Worm (Caenorhabditis elegans) whole organism, L4 larva: ENCODE data around the gene pgap-3.

Experiments
- F49E8.2 ChIP-seq: sonication (generic microtip); optimal IDR thresholded peaks from 2 replicates; lab custom pipeline; 2016; ENCODE audit warnings: missing compliant biosample characterization, mild to moderate bottlenecking, missing genetic modification characterization, borderline replicate concordance
- Y48G9A.11 ChIP-seq: fragments of 200-800 bp; sonication (Bioruptor generic); IDR thresholded peaks from 2 replicates; pipeline ENCODE4 v1.3.6; 2022; ENCODE audit warnings: missing genetic modification reagents, missing genetic modification characterization, missing compliant biosample characterization
- Y5F2A.4 ChIP-seq: fragments of 200-800 bp; sonication (Bioruptor generic); optimal IDR thresholded peaks from 2 replicates; lab custom pipeline; 2018; ENCODE audit warnings: mild to moderate bottlenecking, missing genetic modification characterization, missing compliant biosample characterization
- aly-2 ChIP-seq: sonication (generic microtip); optimal IDR thresholded peaks from 2 replicates; lab custom pipeline; 2018; ENCODE audit warnings: missing biosample characterization, missing genetic modification characterization
- ceh-44 ChIP-seq: fragments of 200-800 bp; sonication (Bioruptor generic); IDR thresholded peaks from 2 replicates; pipeline ENCODE4 v1.3.6; 2022; ENCODE audit warnings: missing genetic modification reagents, missing genetic modification characterization, missing compliant biosample characterization
- daf-16 ChIP-seq, 3 experiments: sonication (generic microtip); optimal IDR thresholded peaks; 2 replicates each; lab custom pipeline; 2016 to 2017; ENCODE audit warnings: missing genetic modification characterization in 3 of 3, missing genetic modification reagents in 3 of 3, mild to moderate bottlenecking in 2 of 3, missing compliant biosample characterization in 2 of 3, missing biosample characterization in 1 of 3, moderate library complexity in 1 of 3
- daf-19 ChIP-seq: fragments of 200-800 bp; sonication (Bioruptor generic); conservative IDR thresholded peaks from 2 replicates; pipeline ENCODE4 v1.3.6; 2022; ENCODE audit warnings: missing genetic modification characterization, missing compliant biosample characterization
- dmd-9 ChIP-seq: fragments of 200-800 bp; sonication (Bioruptor generic); IDR thresholded peaks from 2 replicates; pipeline ENCODE4 v1.3.6; 2022; ENCODE audit warnings: missing genetic modification reagents, missing genetic modification characterization, missing compliant biosample characterization
- dpl-1 ChIP-seq: fragments of 150-350 bp; optimal IDR thresholded peaks from 2 replicates; lab custom pipeline; 2014; ENCODE audit warnings: missing biosample characterization, missing genetic modification reagents, missing genetic modification characterization
- gei-8 ChIP-seq: fragments of 200-800 bp; sonication (Bioruptor generic); optimal IDR thresholded peaks from 2 replicates; lab custom pipeline; 2018; ENCODE audit warnings: mild to moderate bottlenecking, missing genetic modification characterization, missing compliant biosample characterization
- hlh-30 ChIP-seq: sonication (generic microtip); optimal IDR thresholded peaks from 2 replicates; lab custom pipeline; 2017; ENCODE audit warnings: antibody characterized with exemption, mild to moderate bottlenecking, missing genetic modification characterization, missing compliant biosample characterization; ENCODE audit not compliant: insufficient read depth
- lin-38 ChIP-seq: fragments of 200-800 bp; sonication (Bioruptor generic); IDR thresholded peaks from 2 replicates; pipeline ENCODE4 v1.3.6; 2022; ENCODE audit warnings: missing genetic modification reagents, missing genetic modification characterization, missing compliant biosample characterization
- madf-9 ChIP-seq: fragments of 200-800 bp; sonication (Bioruptor generic); conservative IDR thresholded peaks from 2 replicates; pipeline ENCODE4 v1.3.6; 2022; ENCODE audit warnings: missing genetic modification reagents, missing genetic modification characterization, missing compliant biosample characterization
- nhr-10 ChIP-seq: fragments of 150-350 bp; optimal IDR thresholded peaks from 2 replicates; lab custom pipeline; 2014; ENCODE audit warnings: missing biosample characterization, missing genetic modification characterization
- nhr-28 ChIP-seq: fragments of 150-350 bp; optimal IDR thresholded peaks from 2 replicates; lab custom pipeline; 2014; ENCODE audit warnings: missing biosample characterization, missing genetic modification characterization
- nhr-77 ChIP-seq: fragments of 150-350 bp; optimal IDR thresholded peaks from 2 replicates; lab custom pipeline; 2014; ENCODE audit warnings: missing biosample characterization, missing genetic modification characterization
- rbr-2 ChIP-seq: sonication (generic microtip); optimal IDR thresholded peaks from 2 replicates; lab custom pipeline; 2016; ENCODE audit warnings: missing genotype, missing genetic modification characterization, missing compliant biosample characterization
- snpc-1.2 ChIP-seq: fragments of 200-800 bp; sonication (Bioruptor generic); IDR thresholded peaks from 2 replicates; pipeline ENCODE4 v1.3.6; 2022; ENCODE audit warnings: missing genetic modification reagents, missing genetic modification characterization, missing compliant biosample characterization
- tag-97 ChIP-seq: fragments of 200-800 bp; sonication (Bioruptor generic); IDR thresholded peaks from 2 replicates; pipeline ENCODE4 v1.3.6; 2022; ENCODE audit warnings: missing genetic modification characterization, missing compliant biosample characterization
- unc-130 ChIP-seq: sonication (generic microtip); optimal IDR thresholded peaks from 2 replicates; lab custom pipeline; 2016; ENCODE audit warnings: missing genetic modification reagents, missing genetic modification characterization, missing compliant biosample characterization
- zip-11 ChIP-seq: fragments of 200-800 bp; sonication (Bioruptor generic); IDR thresholded peaks from 2 replicates; pipeline ENCODE4 v1.3.6; 2022; ENCODE audit warnings: missing genetic modification characterization, missing compliant biosample characterization
- zip-2 ChIP-seq: fragments of 150-350 bp; optimal IDR thresholded peaks from 2 replicates; lab custom pipeline; 2014; ENCODE audit warnings: missing biosample characterization, missing genetic modification characterization
- ztf-11 ChIP-seq: fragments of 150-350 bp; optimal IDR thresholded peaks from 2 replicates; lab custom pipeline; 2014; ENCODE audit warnings: missing biosample characterization, missing genetic modification characterization

The pgap-3 gene

DNA sequence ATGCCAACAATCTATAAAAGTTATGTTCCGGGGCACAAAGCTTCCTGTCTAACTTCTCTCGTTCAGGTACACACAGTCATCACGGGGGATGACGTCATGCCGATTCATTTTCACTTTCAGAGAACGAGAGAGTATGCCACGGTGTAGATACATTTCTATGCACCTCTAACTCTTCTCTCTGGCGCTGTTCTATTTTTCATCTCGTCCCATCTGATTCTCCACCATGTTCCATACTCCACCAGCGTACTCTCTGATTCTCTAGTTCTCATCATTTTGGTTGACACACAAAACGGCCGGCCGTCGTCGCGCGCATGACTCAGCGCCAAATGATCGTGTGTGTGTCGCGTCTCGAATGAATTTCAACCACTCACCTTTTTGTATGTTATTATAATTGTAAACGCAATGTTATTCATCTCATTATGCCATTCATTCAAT is 47.3 kb downstream of the pgap-3 start (continued):
- TF ChIP-seq madf-9 (GFP tag; lab: Robert Waterston, UW), result peak; percentile 57
- TF ChIP-seq daf-16 (GFP tag; optimal IDR thresholded peaks at IDR 0.05; lab: Kevin White, UChicago), result peak; percentile 59 to 89
- peak; percentile 98 for TF ChIP-seq daf-16 (tag; optimal IDR thresholded peaks at IDR 0.05; lab: Kevin White, UChicago)
- peak; percentile 71 for TF ChIP-seq lin-38
- no peak for TF ChIP-seq Y5F2A.4 (GFP tag; lab: Kevin White, UChicago)
- TF ChIP-seq gei-8, result peak; percentile 83
- TF ChIP-seq ceh-44 (GFP tag; lab: Robert Waterston, UW), result no peak
- no peak for TF ChIP-seq zip-11
- no peak for TF ChIP-seq aly-2
- TF ChIP-seq hlh-30 (tag; lab: Kevin White, UChicago), result peak; percentile 97
- peak; percentile 67 for TF ChIP-seq dpl-1 (GFP tag; lab: Kevin White, UChicago)
- TF ChIP-seq tag-97 (GFP tag; lab: Robert Waterston, UW), result no peak
- TF ChIP-seq rbr-2 (tag; lab: Kevin White, UChicago), result peak; percentile 91
- TF ChIP-seq zip-2 (tag; lab: Kevin White, UChicago), result peak; percentile 30
- peak; percentile 97 for TF ChIP-seq nhr-10 (tag; lab: Kevin White, UChicago)
- TF ChIP-seq nhr-77, result peak; percentile 86
- TF ChIP-seq dmd-9 (GFP tag; lab: Robert Waterston, UW), result peak; percentile 64; the same call in 1 of the 2 replicates
- peak; percentile 98 for TF ChIP-seq nhr-28 (tag; lab: Kevin White, UChicago)
- TF ChIP-seq ztf-11 (tag; lab: Kevin White, UChicago), result no peak

DNA sequence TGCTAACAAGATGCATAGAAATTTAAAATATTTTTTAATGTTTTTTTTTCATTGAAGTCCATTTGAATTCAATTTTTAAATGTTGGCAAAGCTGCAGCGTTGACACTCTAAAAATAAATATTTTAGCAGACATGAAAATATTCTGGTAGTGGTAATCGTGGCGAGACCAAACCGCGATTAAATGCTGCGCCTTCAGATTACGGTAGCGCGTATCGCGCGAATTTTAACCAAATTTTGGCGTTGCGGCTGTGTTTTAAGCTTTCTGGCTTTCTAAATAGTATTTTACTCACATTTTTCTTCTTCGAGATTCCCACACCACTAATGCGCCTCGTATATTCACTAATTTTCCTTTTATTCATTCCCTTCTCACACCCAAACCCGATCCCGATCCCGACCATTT is 51.6 kb downstream of the pgap-3 start, which contains the start of gene cpg-4:
cpg-4 (plus strand) TSS at position 303 of the 400 bp plus-strand sequence.
- TF ChIP-seq gei-8, result no peak
- 0 out of 2 replicates have a peak, but pooled peaks have one; percentile 27 for TF ChIP-seq snpc-1.2 (GFP tag; lab: Robert Waterston, UW)
- TF ChIP-seq lin-38, result peak; percentile 44; the same call in 1 of the 2 replicates
- peak; percentile 32 for TF ChIP-seq F49E8.2 (tag; lab: Kevin White, UChicago)
- TF ChIP-seq unc-130, result peak; percentile 18
- TF ChIP-seq Y48G9A.11, result peak; percentile 63; the same call in 1 of the 2 replicates
- TF ChIP-seq daf-19 (GFP tag; lab: Robert Waterston, UW), result no peak
